Worm (Caenorhabditis elegans) whole organism, midembryonic: ENCODE results near the gene F38H4.4.

Experiments used
- klf-2 ChIP-seq: fragments of 200-800 bp; sonication (Bioruptor generic); conservative IDR thresholded peaks from 2 replicates; pipeline ENCODE4 v1.3.6; 2022; ENCODE audit warnings: missing genetic modification reagents, missing genetic modification characterization, missing compliant biosample characterization
- med-1 ChIP-seq: sonication (generic microtip); optimal IDR thresholded peaks from 2 replicates; lab custom pipeline; 2017; ENCODE audit warnings: missing genetic modification characterization, mild to moderate bottlenecking, missing compliant biosample characterization, antibody characterized with exemption, missing genetic modification reagents; ENCODE audit not compliant: insufficient read depth
- ztf-29 ChIP-seq: fragments of 200-800 bp; sonication (Bioruptor generic); IDR thresholded peaks from 2 replicates; pipeline ENCODE4 v1.3.6; 2022; ENCODE audit warnings: missing genetic modification reagents, missing genetic modification characterization, missing compliant biosample characterization

DNA sequence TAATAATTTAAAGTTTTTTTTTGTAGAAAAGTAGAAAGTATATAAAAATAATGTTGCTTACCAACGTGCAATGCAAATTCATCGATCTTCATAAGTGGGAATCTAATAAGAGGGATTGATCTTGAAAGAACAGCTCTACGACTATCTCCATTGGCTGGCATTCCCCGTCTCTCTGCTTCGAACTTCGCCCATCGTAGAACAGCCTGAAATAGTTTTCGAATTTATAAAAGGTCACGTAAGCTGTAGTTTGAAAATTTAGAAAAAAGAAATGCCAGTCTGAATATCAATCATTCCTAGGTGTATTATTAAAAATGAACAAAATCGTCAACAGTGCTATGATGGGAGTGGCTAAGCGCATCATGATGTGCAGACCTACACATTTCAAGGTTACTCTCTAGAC is 3.8 kb downstream of the F38H4.4 start, which contains the start of gene F38H4.5:
- no peak for TF ChIP-seq med-1 (GFP tag; lab: Kevin White, UChicago)
- no peak for TF ChIP-seq ztf-29 (GFP tag; lab: Robert Waterston, UW)
- no peak for TF ChIP-seq klf-2
